Fruit fly (Drosophila melanogaster) whole organism, larva: Measurements from ENCODE around the gene CG32683.
A peak's percentile ranks its signal among the peaks of the same experiment; 100 is the strongest.

Experiments
- noc ChIP-seq: fragments of 200-800 bp; sonication (Bioruptor generic); optimal IDR thresholded peaks from 3 replicates; lab custom pipeline; 2019; ENCODE audit warnings: missing biosample characterization, mild to moderate bottlenecking, missing genetic modification characterization, moderate library complexity

The CG32683 gene

dm6 chrX:10370201-10371038 is 84.3 kb downstream of the CG32683 start:
- TF ChIP-seq noc (tag; lab: Kevin White, UChicago), result peak; percentile 25

- no peak for TF ChIP-seq noc (tag; lab: Kevin White, UChicago)
Observed at dm6 chrX:10369763-10370162, 84.9 kb downstream of the CG32683 start.

- no peak for TF ChIP-seq noc (tag; lab: Kevin White, UChicago)
Observed at dm6 chrX:10369315-10369714, 85.4 kb downstream of the CG32683 start.

- no peak for TF ChIP-seq noc (tag; lab: Kevin White, UChicago)
Observed at dm6 chrX:10367801-10368203, 86.9 kb downstream of the CG32683 start, which contains the start of gene CG17841. TSS of gene CG17841 (plus strand) at chrX:10368052.

dm6 chrX:10367372-10367771 is 87.3 kb downstream of the CG32683 start, which contains the start of gene CG32679:
TSS of gene CG32679 (minus strand) at chrX:10367472.
- no peak for TF ChIP-seq noc (tag; lab: Kevin White, UChicago)

dm6 chrX:10365748-10366415 is 88.8 kb downstream of the CG32683 start:
- TF ChIP-seq noc (tag; lab: Kevin White, UChicago), result peak; percentile 46

DNA sequence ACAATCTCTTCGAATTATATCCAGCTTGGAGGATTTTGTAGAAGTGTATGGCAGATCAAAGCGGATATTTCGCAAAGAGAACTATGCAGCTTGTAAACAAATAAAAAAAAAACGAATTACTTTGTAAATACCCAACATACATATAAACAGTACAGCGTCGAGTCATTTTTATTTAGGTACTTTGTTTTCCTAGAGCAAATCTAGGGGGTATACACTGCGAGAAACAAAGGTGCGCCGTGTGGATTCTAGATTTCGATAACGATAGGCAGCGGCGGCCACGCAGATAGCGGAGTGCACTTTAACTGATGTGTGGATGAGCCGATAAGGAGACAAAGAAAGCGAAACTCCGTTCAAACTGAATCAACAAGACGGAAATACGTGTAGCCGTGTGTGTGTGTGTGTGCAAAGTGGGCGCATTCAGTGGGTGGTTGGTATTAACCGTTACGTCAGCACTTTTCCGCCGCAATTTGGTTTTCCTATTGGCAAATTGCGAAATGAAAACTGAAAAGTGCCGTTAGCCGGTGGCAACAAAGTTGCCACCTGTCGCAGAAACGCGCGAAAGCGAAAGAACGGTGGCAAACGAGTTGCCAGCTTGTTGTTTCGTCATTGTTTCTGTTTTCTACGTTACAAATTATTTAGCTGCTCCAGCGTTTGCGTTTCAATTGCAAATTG is 90.0 kb downstream of the CG32683 start:
- TF ChIP-seq noc (tag; lab: Kevin White, UChicago), result no peak

- peak; percentile 55 for TF ChIP-seq noc (tag; lab: Kevin White, UChicago)
Observed at dm6 chrX:10362557-10363366, 91.9 kb downstream of the CG32683 start.

- no peak for TF ChIP-seq noc (tag; lab: Kevin White, UChicago)
Observed at dm6 chrX:10362127-10362526, 92.6 kb downstream of the CG32683 start.
